Worm (Caenorhabditis elegans) whole organism, L4 larva: Measurements from ENCODE around the gene F20H11.4.

Experiments used
- duxl-1 ChIP-seq: sonication (generic microtip); optimal IDR thresholded peaks from 2 replicates; lab custom pipeline; 2016; ENCODE audit warnings: mild to moderate bottlenecking, missing genetic modification characterization, moderate library complexity, missing compliant biosample characterization; ENCODE audit not compliant: poor library complexity
- nhr-11 ChIP-seq: fragments of 150-350 bp; optimal IDR thresholded peaks from 2 replicates; lab custom pipeline; 2014; ENCODE audit warnings: missing biosample characterization, missing genetic modification characterization
- pha-4 ChIP-seq, 2 experiments: fragments of 150-350 bp in 1 of 2; fragments of 200-800 bp in 1 of 2; sonication (Bioruptor generic) in 1 of 2; IDR thresholded peaks in 1 of 2; optimal IDR thresholded peaks in 1 of 2; 2 replicates each; pipeline versions ENCODE4 v1.3.6 to Lab custom; 2014 to 2022; ENCODE audit warnings: missing genetic modification characterization in 2 of 2, missing genetic modification reagents in 2 of 2, missing biosample characterization in 1 of 2, missing compliant biosample characterization in 1 of 2

DNA sequence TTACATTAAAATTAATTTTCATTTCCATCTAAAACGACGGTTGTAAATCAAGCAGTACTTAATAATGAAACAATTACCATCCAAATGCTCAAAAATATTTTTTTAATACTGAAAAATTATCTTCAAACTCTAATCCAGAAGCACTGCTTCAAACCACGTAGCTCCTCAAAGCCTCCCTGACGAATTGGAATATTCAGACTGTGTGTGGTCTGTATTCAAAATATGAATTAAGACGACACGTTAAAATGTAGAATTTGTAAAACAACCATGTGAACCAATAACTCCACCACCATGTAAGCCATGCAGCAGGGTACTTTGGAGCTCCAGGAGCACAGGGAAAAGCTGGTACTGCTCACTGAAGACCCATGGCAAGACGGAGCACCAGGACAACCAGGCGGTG lies 29.0 kb upstream of the F20H11.4 start, which contains the start of gene F27B3.8:
- TF ChIP-seq nhr-11 (tag; lab: Kevin White, UChicago) (no peak), duxl-1 (tag; lab: Kevin White, UChicago) (no peak), pha-4 (GFP tag; IDR thresholded peaks at IDR 0.05; lab: Robert Waterston, UW) (no peak), pha-4 (tag; optimal IDR thresholded peaks at IDR 0.05; lab: Kevin White, UChicago) (no peak)
